Fruit fly (Drosophila melanogaster): Measurements from ENCODE around the gene para.

- TF ChIP-seq Abd-B (GFP tag; optimal IDR thresholded peaks at IDR 0.05): no peak
- TF ChIP-seq cato (GFP tag; optimal IDR thresholded peaks at IDR 0.05; ENCODE audit: borderline replicate concordance): no peak
- TF ChIP-seq Scr (GFP tag; IDR thresholded peaks at IDR 0.05; ENCODE audit: partially characterized antibody): no peak
- TF ChIP-seq lbe (GFP tag; optimal IDR thresholded peaks at IDR 0.05): no peak
- no peak for TF ChIP-seq CG13123 (GFP tag; optimal IDR thresholded peaks at IDR 0.05)
- no peak for TF ChIP-seq CG43689 (GFP tag; IDR thresholded peaks at IDR 0.05)
These were observed 83.6 kb downstream of the para start for dm6 chrX:16449316-16449715.

All from whole organism, embryonic.